Worm (Caenorhabditis elegans): ENCODE data around the gene R06F6.8.

DNA sequence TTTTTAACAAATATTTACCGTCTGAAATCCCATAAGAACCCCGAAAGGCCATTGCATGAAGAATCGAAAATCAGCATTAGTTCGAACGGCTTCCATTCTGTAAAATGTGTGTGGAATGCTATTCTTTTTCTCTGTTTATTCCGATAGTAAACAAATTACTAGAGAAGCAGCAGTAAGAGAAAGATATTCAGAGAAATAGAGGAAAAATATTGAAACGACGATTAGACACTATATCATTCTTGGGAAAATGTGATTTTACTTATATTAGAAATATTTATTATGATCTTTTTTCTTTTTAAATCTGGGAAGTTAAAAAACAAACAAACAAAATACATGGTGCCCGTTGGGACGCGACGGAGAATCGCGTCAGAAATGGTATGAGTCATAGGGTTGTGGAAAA lies 23.7 kb upstream of the R06F6.8 start, which contains the start of gene M106.8:
- TF ChIP-seq F57A8.1 (GFP tag; optimal IDR thresholded peaks at IDR 0.05), result no peak
- no peak for TF ChIP-seq F37B4.10 (GFP tag; IDR thresholded peaks at IDR 0.05)
- TF ChIP-seq madf-3 (GFP tag; IDR thresholded peaks at IDR 0.05), result no peak

Measured in whole organism, young adult.